Fruit fly (Drosophila melanogaster) whole organism, prepupa: ENCODE results near the gene mRpL30.

ENCODE experiments used
- Blimp-1 ChIP-seq: fragments of 200-800 bp; sonication (Bioruptor generic); optimal IDR thresholded peaks from 3 replicates; lab custom pipeline; 2017; ENCODE audit warnings: missing biosample characterization, missing genetic modification characterization, mild to moderate bottlenecking, moderate library complexity, missing genetic modification reagents
- CG10669 ChIP-seq: fragments of 200-800 bp; sonication (Bioruptor generic); optimal IDR thresholded peaks from 3 replicates; lab custom pipeline; 2018; ENCODE audit warnings: missing biosample characterization, mild to moderate bottlenecking, missing genetic modification characterization, moderate library complexity
- CG11294 ChIP-seq: fragments of 200-800 bp; sonication (Bioruptor generic); IDR thresholded peaks from 2 replicates; pipeline ENCODE4 v1.3.6; 2022; ENCODE audit warnings: missing biosample characterization, missing genetic modification characterization
- CG11762 ChIP-seq: fragments of 200-800 bp; sonication (Bioruptor generic); optimal IDR thresholded peaks from 3 replicates; lab custom pipeline; 2016; ENCODE audit warnings: missing biosample characterization, missing genetic modification characterization; ENCODE audit not compliant: insufficient read depth
- CG15336 ChIP-seq: fragments of 200-800 bp; sonication (Bioruptor generic); IDR thresholded peaks from 2 replicates; pipeline ENCODE4 v1.3.6; 2022; ENCODE audit warnings: missing biosample characterization, missing genetic modification characterization
- CG1621 ChIP-seq: fragments of 200-800 bp; sonication (Bioruptor generic); optimal IDR thresholded peaks from 3 replicates; lab custom pipeline; 2018; ENCODE audit warnings: missing biosample characterization, mild to moderate bottlenecking, missing genetic modification characterization
- CG3032 ChIP-seq: fragments of 200-800 bp; optimal IDR thresholded peaks from 2 replicates; lab custom pipeline; 2019; ENCODE audit warnings: missing biosample characterization, mild to moderate bottlenecking, missing genetic modification characterization, moderate library complexity
- CG31627 ChIP-seq: fragments of 200-800 bp; sonication (Bioruptor generic); optimal IDR thresholded peaks from 3 replicates; lab custom pipeline; 2016; ENCODE audit warnings: missing biosample characterization, missing genetic modification characterization
- CG32006 ChIP-seq: fragments of 200-800 bp; sonication (Bioruptor generic); optimal IDR thresholded peaks from 3 replicates; lab custom pipeline; 2017; ENCODE audit warnings: missing biosample characterization, mild to moderate bottlenecking, missing genetic modification characterization
- CG34406 ChIP-seq: fragments of 200-800 bp; sonication (Bioruptor generic); optimal IDR thresholded peaks from 3 replicates; lab custom pipeline; 2016; ENCODE audit warnings: missing biosample characterization, missing genetic modification characterization
- CG3919 ChIP-seq: fragments of 200-800 bp; sonication (Bioruptor generic); optimal IDR thresholded peaks from 3 replicates; lab custom pipeline; 2016; ENCODE audit warnings: missing biosample characterization, missing genetic modification characterization
- CG6163 ChIP-seq: fragments of 200-800 bp; sonication (Bioruptor generic); IDR thresholded peaks from 3 replicates; pipeline ENCODE4 v1.3.6; 2022; ENCODE audit warnings: missing biosample characterization, missing genetic modification characterization
- CG6792 ChIP-seq: fragments of 200-800 bp; sonication (Bioruptor generic); optimal IDR thresholded peaks from 3 replicates; lab custom pipeline; 2016; ENCODE audit warnings: missing biosample characterization, missing genetic modification characterization
- CG6808 ChIP-seq: fragments of 200-800 bp; sonication (Bioruptor generic); optimal IDR thresholded peaks from 3 replicates; lab custom pipeline; 2017; ENCODE audit warnings: missing biosample characterization, missing genetic modification characterization, mild to moderate bottlenecking, moderate library complexity, missing genetic modification reagents
- CG6854 ChIP-seq: fragments of 200-800 bp; sonication (Bioruptor generic); optimal IDR thresholded peaks from 2 replicates; lab custom pipeline; 2017; ENCODE audit warnings: missing biosample characterization, mild to moderate bottlenecking, missing genetic modification characterization
- CG8119 ChIP-seq: fragments of 200-800 bp; sonication (Bioruptor generic); IDR thresholded peaks from 3 replicates; pipeline ENCODE4 v1.3.6; 2022; ENCODE audit warnings: missing biosample characterization, missing genetic modification characterization
- CG8319 ChIP-seq: fragments of 200-800 bp; sonication (Bioruptor generic); optimal IDR thresholded peaks from 3 replicates; lab custom pipeline; 2016; ENCODE audit warnings: missing biosample characterization, missing genetic modification characterization
- CG9139 ChIP-seq: fragments of 200-800 bp; sonication (Bioruptor generic); optimal IDR thresholded peaks from 3 replicates; lab custom pipeline; 2017; ENCODE audit warnings: missing biosample characterization, mild to moderate bottlenecking, missing genetic modification characterization
- Eip75B ChIP-seq: fragments of 200-800 bp; sonication (Bioruptor generic); optimal IDR thresholded peaks from 3 replicates; lab custom pipeline; 2016; ENCODE audit warnings: missing biosample characterization, missing genetic modification characterization
- Eip93F ChIP-seq: fragments of 200-800 bp; sonication (Bioruptor generic); optimal IDR thresholded peaks from 2 replicates; lab custom pipeline; 2016; ENCODE audit warnings: missing biosample characterization, mild to moderate bottlenecking, missing genetic modification characterization
- Ets21C ChIP-seq: fragments of 200-800 bp; sonication (Bioruptor generic); optimal IDR thresholded peaks from 3 replicates; lab custom pipeline; 2016; ENCODE audit warnings: missing biosample characterization, missing genetic modification characterization
- Ets96B ChIP-seq: fragments of 200-800 bp; optimal IDR thresholded peaks from 2 replicates; lab custom pipeline; 2019; ENCODE audit warnings: missing biosample characterization, mild to moderate bottlenecking, missing genetic modification characterization, moderate library complexity
- Hr38 ChIP-seq: sonication (Bioruptor generic); optimal IDR thresholded peaks from 2 replicates; lab custom pipeline; 2016; ENCODE audit warnings: missing biosample characterization, missing genetic modification characterization
- Hr39 ChIP-seq: fragments of 200-800 bp; sonication (Bioruptor generic); optimal IDR thresholded peaks from 2 replicates; lab custom pipeline; 2016; ENCODE audit warnings: missing biosample characterization, missing genetic modification characterization
- Lpt ChIP-seq: fragments of 200-800 bp; sonication (Bioruptor generic); optimal IDR thresholded peaks from 3 replicates; lab custom pipeline; 2016; ENCODE audit warnings: missing biosample characterization, missing genetic modification characterization
- OdsH ChIP-seq: fragments of 200-800 bp; sonication (Bioruptor generic); optimal IDR thresholded peaks from 3 replicates; lab custom pipeline; 2016; ENCODE audit warnings: missing biosample characterization, missing genetic modification characterization
- Smox ChIP-seq: fragments of 200-800 bp; sonication (Bioruptor generic); optimal IDR thresholded peaks from 3 replicates; lab custom pipeline; 2016; ENCODE audit warnings: missing biosample characterization, missing genetic modification characterization
- Sox102F ChIP-seq: fragments of 200-800 bp; sonication (Bioruptor generic); optimal IDR thresholded peaks from 2 replicates; lab custom pipeline; 2016; ENCODE audit warnings: missing biosample characterization, mild to moderate bottlenecking, missing genetic modification characterization
- Sox14 ChIP-seq: fragments of 200-800 bp; sonication (Bioruptor generic); optimal IDR thresholded peaks from 3 replicates; lab custom pipeline; 2016; ENCODE audit warnings: missing biosample characterization, missing genetic modification characterization
- achi ChIP-seq: fragments of 200-800 bp; sonication (Bioruptor generic); optimal IDR thresholded peaks from 3 replicates; lab custom pipeline; 2016; ENCODE audit warnings: missing biosample characterization, missing genetic modification characterization
- acj6 ChIP-seq: fragments of 200-800 bp; sonication (Bioruptor generic); optimal IDR thresholded peaks from 3 replicates; lab custom pipeline; 2016; ENCODE audit warnings: missing biosample characterization, missing genetic modification characterization
- cyc ChIP-seq: fragments of 200-800 bp; sonication (Bioruptor generic); optimal IDR thresholded peaks from 3 replicates; lab custom pipeline; 2016; ENCODE audit warnings: missing biosample characterization, missing genetic modification characterization
- dac ChIP-seq: fragments of 200-800 bp; sonication (Bioruptor generic); optimal IDR thresholded peaks from 2 replicates; lab custom pipeline; 2017; ENCODE audit warnings: missing biosample characterization, mild to moderate bottlenecking, missing genetic modification characterization
- dsx ChIP-seq: fragments of 200-800 bp; optimal IDR thresholded peaks from 3 replicates; lab custom pipeline; 2019; ENCODE audit warnings: missing biosample characterization, mild to moderate bottlenecking, missing genetic modification characterization, moderate library complexity; ENCODE audit not compliant: poor library complexity, severe bottlenecking
- eg ChIP-seq: fragments of 200-800 bp; sonication (Bioruptor generic); IDR thresholded peaks from 3 replicates; pipeline ENCODE4 v1.3.6; 2022; ENCODE audit warnings: missing biosample characterization, missing genetic modification characterization
- esn ChIP-seq: fragments of 200-800 bp; sonication (Bioruptor generic); optimal IDR thresholded peaks from 2 replicates; lab custom pipeline; 2016; ENCODE audit warnings: missing biosample characterization, mild to moderate bottlenecking, missing genetic modification characterization, moderate library complexity
- fd85E ChIP-seq: fragments of 200-800 bp; sonication (Bioruptor generic); optimal IDR thresholded peaks from 3 replicates; lab custom pipeline; 2016; ENCODE audit warnings: missing biosample characterization, missing genetic modification characterization
- fkh ChIP-seq: fragments of 200-800 bp; sonication (Bioruptor generic); optimal IDR thresholded peaks from 3 replicates; lab custom pipeline; 2017; ENCODE audit warnings: missing biosample characterization, mild to moderate bottlenecking, missing genetic modification characterization, moderate library complexity
- lz ChIP-seq: fragments of 200-800 bp; sonication (Bioruptor generic); optimal IDR thresholded peaks from 3 replicates; lab custom pipeline; 2016; ENCODE audit warnings: missing biosample characterization, missing genetic modification characterization
- net ChIP-seq: fragments of 200-800 bp; sonication (Bioruptor generic); optimal IDR thresholded peaks from 3 replicates; lab custom pipeline; 2016; ENCODE audit warnings: missing biosample characterization, missing genetic modification characterization
- salr ChIP-seq, 2 experiments: fragments of 200-800 bp; sonication (Bioruptor generic); optimal IDR thresholded peaks; 3 replicates each; lab custom pipeline; 2016 to 2018; ENCODE audit warnings: missing biosample characterization in 2 of 2, missing genetic modification characterization in 2 of 2, mild to moderate bottlenecking in 1 of 2
- spab ChIP-seq: fragments of 200-800 bp; sonication (Bioruptor generic); optimal IDR thresholded peaks from 2 replicates; lab custom pipeline; 2017; ENCODE audit warnings: missing biosample characterization, mild to moderate bottlenecking, missing genetic modification characterization, missing genetic modification reagents
- svp ChIP-seq: fragments of 200-800 bp; sonication (Bioruptor generic); peaks from one replicate; lab custom pipeline; 2016; ENCODE audit warnings: missing biosample characterization, missing genetic modification characterization
- topi ChIP-seq: fragments of 200-800 bp; sonication (Bioruptor generic); optimal IDR thresholded peaks from 3 replicates; lab custom pipeline; 2016; ENCODE audit warnings: missing biosample characterization, missing genetic modification characterization
- vri ChIP-seq: fragments of 200-800 bp; sonication (Bioruptor generic); optimal IDR thresholded peaks from 3 replicates; lab custom pipeline; 2016; ENCODE audit warnings: missing biosample characterization, mild to moderate bottlenecking, missing genetic modification characterization

Gene mRpL30

DNA sequence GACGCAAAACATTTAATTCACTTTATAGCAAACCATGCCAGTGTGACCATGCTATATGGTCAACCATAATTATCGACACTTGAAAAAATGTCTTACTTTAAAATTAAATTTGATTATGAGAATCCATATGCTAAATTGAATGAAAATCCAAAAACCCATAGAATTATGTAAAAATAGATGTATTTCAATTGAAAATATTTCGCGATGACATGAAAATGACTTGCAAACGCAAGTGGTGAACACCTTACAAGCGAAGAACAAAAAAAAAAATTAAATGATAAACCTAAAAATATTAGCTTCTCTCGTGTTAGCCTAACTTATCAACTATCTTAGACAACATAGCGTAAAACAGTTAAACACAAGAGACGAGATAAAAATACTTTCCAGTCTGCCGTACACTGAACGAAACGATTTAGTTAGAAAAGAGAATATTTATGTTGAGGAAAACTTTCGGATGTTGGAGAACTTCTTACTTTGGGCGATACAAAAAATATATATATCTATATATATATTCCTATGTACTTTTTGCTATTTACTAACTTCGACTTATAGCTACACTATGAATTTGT lies 32.2 kb downstream of the mRpL30 start (continued):
- TF ChIP-seq net (GFP tag; lab: Kevin White, UChicago) (peak; percentile 51), CG32006 (peak; percentile 67), CG6792 (peak; percentile 53), dsx (GFP tag; lab: Kevin White, UChicago) (no peak), CG6808 (GFP tag; lab: Kevin White, UChicago) (peak; percentile 30), Sox102F (GFP tag; lab: Kevin White, UChicago) (peak; percentile 57), Eip75B (GFP tag; lab: Kevin White, UChicago) (peak; percentile 44), CG6163 (GFP tag; lab: Robert Waterston, UW) (peak; percentile 64; the same call in 2 of the 3 replicates), CG10669 (GFP tag; lab: Kevin White, UChicago) (peak; percentile 51), CG9139 (no peak), svp (GFP tag; lab: Kevin White, UChicago) (peak; percentile 81), esn (peak; percentile 75), CG3919 (peak; percentile 61), cyc (GFP tag; lab: Kevin White, UChicago) (peak; percentile 57), CG11294 (GFP tag; lab: Robert Waterston, UW) (no peak), eg (GFP tag; lab: Robert Waterston, UW) (peak; percentile 71), CG6854 (GFP tag; lab: Kevin White, UChicago) (no peak), Sox14 (GFP tag; lab: Kevin White, UChicago) (peak; percentile 53), CG8119 (GFP tag; lab: Robert Waterston, UW) (peak; percentile 64), lz (GFP tag; lab: Kevin White, UChicago) (peak; percentile 69), CG15336 (peak; percentile 78), Blimp-1 (GFP tag; lab: Kevin White, UChicago) (no peak), fkh (GFP tag; lab: Kevin White, UChicago) (no peak), OdsH (GFP tag; lab: Kevin White, UChicago) (peak; percentile 62), salr (GFP tag; optimal IDR thresholded peaks at IDR 0.05; lab: Kevin White, UChicago) (peak in 1 of 2 experiments; percentile 57), Hr38 (GFP tag; lab: Kevin White, UChicago) (no peak)

DNA sequence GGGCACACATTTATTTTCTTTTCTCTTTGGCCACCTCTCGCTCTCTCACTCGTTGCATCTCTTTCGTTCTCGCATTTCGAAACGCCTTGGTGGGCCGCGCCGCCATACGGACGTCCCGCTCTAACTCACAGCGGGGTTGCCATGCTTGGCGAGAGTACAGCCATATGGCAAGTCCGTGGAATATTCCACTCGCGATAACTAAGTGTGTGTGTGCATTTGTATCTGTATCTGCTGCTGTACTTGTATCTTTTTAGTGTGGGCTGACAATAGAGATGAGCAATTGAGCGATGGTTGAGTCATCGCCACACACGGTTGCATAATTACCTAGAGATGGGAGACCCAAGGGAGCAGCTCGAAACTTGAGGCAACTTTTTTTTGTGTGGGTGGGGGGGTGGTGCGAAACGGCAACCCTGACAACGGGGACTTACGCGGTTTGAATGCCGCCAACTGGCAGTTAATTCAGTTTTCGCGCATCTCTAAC lies 36.8 kb downstream of the mRpL30 start:
- TF ChIP-seq Hr39 (GFP tag; lab: Kevin White, UChicago) (peak; percentile 88), Sox102F (GFP tag; lab: Kevin White, UChicago) (peak; percentile 77), CG6808 (GFP tag; lab: Kevin White, UChicago) (peak; percentile 53), Lpt (GFP tag; lab: Kevin White, UChicago) (peak; percentile 63), lz (GFP tag; lab: Kevin White, UChicago) (peak; percentile 91), esn (peak; percentile 84), CG6854 (GFP tag; lab: Kevin White, UChicago) (peak; percentile 67), spab (GFP tag; lab: Kevin White, UChicago) (peak; percentile 17), salr (GFP tag; optimal IDR thresholded peaks at IDR 0.05; lab: Kevin White, UChicago) (peak; percentile 32 to 47), Blimp-1 (GFP tag; lab: Kevin White, UChicago) (peak; percentile 54), CG34406 (GFP tag; lab: Kevin White, UChicago) (peak; percentile 79), Ets21C (GFP tag; lab: Kevin White, UChicago) (peak; percentile 82), svp (GFP tag; lab: Kevin White, UChicago) (peak; percentile 95), Hr38 (GFP tag; lab: Kevin White, UChicago) (peak; percentile 38), CG11762 (GFP tag; lab: Kevin White, UChicago) (peak; percentile 8), topi (GFP tag; lab: Kevin White, UChicago) (peak; percentile 89), CG6163 (GFP tag; lab: Robert Waterston, UW) (peak; percentile 90), Smox (peak; percentile 87), CG11294 (GFP tag; lab: Robert Waterston, UW) (peak; percentile 81), CG1621 (tag; lab: Kevin White, UChicago) (peak; percentile 74), achi (peak; percentile 72), dac (GFP tag; lab: Kevin White, UChicago) (peak; percentile 60), CG8119 (GFP tag; lab: Robert Waterston, UW) (peak; percentile 78), CG32006 (peak; percentile 75), fkh (GFP tag; lab: Kevin White, UChicago) (peak; percentile 89), acj6 (GFP tag; lab: Kevin White, UChicago) (peak; percentile 79), CG15336 (peak; percentile 73), vri (peak; percentile 99), fd85E (GFP tag; lab: Kevin White, UChicago) (peak; percentile 59), CG31627 (GFP tag; lab: Kevin White, UChicago) (peak; percentile 89), CG9139 (peak; percentile 32), CG3032 (tag; lab: Kevin White, UChicago) (peak; percentile 67), Eip93F (GFP tag; lab: Kevin White, UChicago) (peak; percentile 36), CG8319 (GFP tag; lab: Kevin White, UChicago) (peak; percentile 73), CG3919 (peak; percentile 82), Ets96B (tag; lab: Kevin White, UChicago) (peak; percentile 61), Sox14 (GFP tag; lab: Kevin White, UChicago) (peak; percentile 82)
